Worm (Caenorhabditis elegans): ENCODE measurements around the gene lmtr-5.

lmtr-5 gene

DNA sequence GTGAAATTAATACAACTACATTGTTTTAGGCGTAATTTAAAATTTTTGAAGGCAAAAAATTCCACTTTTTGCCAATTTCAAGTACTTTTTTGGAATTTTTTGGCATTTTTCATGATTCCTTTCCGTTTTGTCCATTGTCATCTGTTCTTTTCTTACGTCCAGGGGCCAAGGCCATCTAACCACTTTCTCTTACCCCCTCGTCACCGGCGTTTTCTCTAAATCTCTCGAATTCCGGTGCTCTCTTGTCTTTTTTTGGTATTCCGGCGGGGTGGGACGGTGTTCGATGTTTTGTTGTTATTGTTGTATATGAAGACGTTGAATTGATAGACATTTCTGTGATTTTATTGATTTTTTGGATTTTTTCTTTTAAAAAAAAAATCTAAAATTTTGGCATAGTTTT lies 21.9 kb upstream of the lmtr-5 start:
- TF ChIP-seq ref-1 (GFP tag; conservative IDR thresholded peaks at IDR 0.05) (no peak), tab-1 (GFP tag; IDR thresholded peaks at IDR 0.05) (no peak)

DNA sequence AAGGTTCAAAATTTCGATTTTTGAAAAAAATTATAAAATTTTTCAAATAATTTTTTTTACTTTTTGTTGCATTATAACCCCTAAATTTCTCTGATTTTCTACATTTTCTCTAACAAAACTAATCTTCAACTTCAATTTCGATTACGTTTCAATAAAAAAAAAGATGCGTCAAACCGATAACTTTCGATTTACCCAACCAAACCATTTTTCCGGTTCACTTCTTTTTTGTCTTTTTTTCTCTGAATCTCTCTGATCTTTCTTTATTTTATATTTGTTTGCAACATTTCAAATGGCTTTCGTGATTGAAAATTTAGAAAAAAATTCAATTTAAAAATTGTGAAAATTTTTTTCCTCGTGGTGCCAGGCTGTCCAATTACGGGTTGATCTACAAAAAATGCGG lies 20.0 kb upstream of the lmtr-5 start:
- TF ChIP-seq T22C8.4 (GFP tag; IDR thresholded peaks at IDR 0.05): no peak
- no peak for TF ChIP-seq med-1 (GFP tag; optimal IDR thresholded peaks at IDR 0.05; ENCODE audit: insufficient read depth)

DNA sequence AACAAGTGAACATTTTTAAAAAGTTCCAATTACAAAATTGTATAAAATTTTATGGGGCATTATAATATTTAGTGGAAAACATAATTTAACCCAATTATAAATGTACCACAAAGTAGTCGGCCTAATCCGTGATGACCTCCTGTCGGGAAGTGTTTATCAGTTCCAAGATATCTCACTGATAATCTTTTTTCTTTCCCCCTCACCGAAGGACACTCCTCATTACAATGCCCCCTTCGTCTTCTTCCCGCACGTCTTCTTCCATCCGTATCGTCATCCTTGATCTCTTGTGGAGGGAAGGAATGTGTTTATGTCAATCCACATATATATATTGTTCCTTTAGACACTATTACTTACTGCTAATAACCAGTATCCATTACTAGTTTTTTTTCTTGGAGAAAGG lies 18.2 kb upstream of the lmtr-5 start, which contains the start of gene R148.5:
Gene R148.5, plus strand, starts transcription at position 331 of the 400 bp plus-strand sequence.
- TF ChIP-seq cog-1 (tag; optimal IDR thresholded peaks at IDR 0.05) (no peak), tab-1 (GFP tag; IDR thresholded peaks at IDR 0.05) (no peak), ref-1 (GFP tag; conservative IDR thresholded peaks at IDR 0.05) (no peak), ztf-29 (GFP tag; IDR thresholded peaks at IDR 0.05) (no peak), T22C8.4 (GFP tag; IDR thresholded peaks at IDR 0.05) (no peak), ztf-23 (GFP tag; IDR thresholded peaks at IDR 0.05) (no peak), klf-2 (GFP tag; conservative IDR thresholded peaks at IDR 0.05) (no peak), flt-1 (GFP tag; IDR thresholded peaks at IDR 0.05) (no peak), med-1 (GFP tag; optimal IDR thresholded peaks at IDR 0.05; ENCODE audit: insufficient read depth) (no peak)

DNA sequence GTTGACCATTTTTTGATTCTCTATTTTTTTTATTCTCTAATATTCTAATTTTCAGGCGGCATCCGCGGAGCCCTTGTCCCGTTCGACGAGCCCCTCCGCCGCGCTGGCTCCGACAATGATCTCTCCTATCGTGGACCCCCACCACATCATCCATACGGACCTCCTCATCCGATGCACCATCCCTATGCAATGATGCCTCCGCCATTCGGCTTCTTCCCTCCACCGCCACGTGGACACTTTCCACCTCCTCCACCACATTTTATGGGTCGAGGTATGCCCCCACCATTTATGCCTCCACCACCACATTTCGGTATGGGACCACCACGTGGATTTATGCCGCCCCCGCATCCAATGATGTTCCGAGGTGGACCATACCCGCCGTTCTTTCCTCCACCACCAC lies 14.2 kb upstream of the lmtr-5 start:
- TF ChIP-seq ref-1 (GFP tag; conservative IDR thresholded peaks at IDR 0.05) (no peak), cog-1 (tag; optimal IDR thresholded peaks at IDR 0.05) (no peak), ztf-23 (GFP tag; IDR thresholded peaks at IDR 0.05) (no peak), tab-1 (GFP tag; IDR thresholded peaks at IDR 0.05) (no peak), T22C8.4 (GFP tag; IDR thresholded peaks at IDR 0.05) (no peak), ztf-29 (GFP tag; IDR thresholded peaks at IDR 0.05) (no peak), klf-2 (GFP tag; conservative IDR thresholded peaks at IDR 0.05) (no peak), flt-1 (GFP tag; IDR thresholded peaks at IDR 0.05) (no peak), med-1 (GFP tag; optimal IDR thresholded peaks at IDR 0.05; ENCODE audit: insufficient read depth) (no peak)

DNA sequence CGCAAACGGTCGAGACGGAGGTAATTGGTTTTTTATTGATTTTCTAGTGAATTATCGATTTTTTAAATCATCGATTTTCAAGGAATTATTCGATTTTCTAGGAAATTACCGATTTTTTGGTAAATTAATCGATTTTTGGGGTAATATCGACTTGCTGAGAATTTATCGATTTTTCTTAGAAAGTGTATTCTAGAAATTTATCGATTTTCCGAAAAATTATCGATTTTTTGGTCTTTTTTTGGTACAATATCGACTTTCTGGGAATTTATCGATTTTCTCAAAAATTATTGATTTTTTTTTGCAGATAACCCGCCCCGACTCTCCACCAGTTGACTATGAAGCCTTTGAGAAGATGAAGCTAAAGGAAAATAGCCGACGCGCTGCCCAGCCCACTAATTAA lies 12.9 kb upstream of the lmtr-5 start:
- TF ChIP-seq T22C8.4 (GFP tag; IDR thresholded peaks at IDR 0.05) (peak; percentile 91), tab-1 (GFP tag; IDR thresholded peaks at IDR 0.05) (no peak)

DNA sequence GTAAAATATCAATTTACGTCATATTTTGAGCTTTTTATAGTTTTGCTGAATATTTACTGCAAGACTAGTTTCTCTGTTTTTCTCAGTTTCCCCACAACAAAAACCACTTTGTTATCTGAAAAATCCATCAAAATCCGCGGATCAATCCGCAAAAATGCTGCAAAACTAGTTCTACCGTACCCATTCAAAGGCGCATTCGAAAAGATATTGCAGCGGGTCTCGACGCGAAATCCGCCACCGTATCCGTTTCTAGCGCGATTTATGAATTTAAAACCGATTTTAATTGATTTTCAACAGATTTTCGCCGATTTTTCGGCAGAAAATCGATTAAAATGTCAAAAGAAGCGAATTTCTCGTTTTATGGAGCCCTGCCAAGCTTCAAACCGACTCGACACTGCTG lies 12.1 kb upstream of the lmtr-5 start, which contains the start of gene R148.4:
Gene R148.4, plus strand, starts transcription at position 211 of the 400 bp plus-strand sequence.
- no peak for TF ChIP-seq ztf-23 (GFP tag; IDR thresholded peaks at IDR 0.05)
- TF ChIP-seq klf-2 (GFP tag; conservative IDR thresholded peaks at IDR 0.05): no peak
- no peak for TF ChIP-seq med-1 (GFP tag; optimal IDR thresholded peaks at IDR 0.05; ENCODE audit: insufficient read depth)
- TF ChIP-seq cog-1 (tag; optimal IDR thresholded peaks at IDR 0.05): no peak
- TF ChIP-seq T22C8.4 (GFP tag; IDR thresholded peaks at IDR 0.05): no peak
- no peak for TF ChIP-seq ref-1 (GFP tag; conservative IDR thresholded peaks at IDR 0.05)
- TF ChIP-seq ztf-29 (GFP tag; IDR thresholded peaks at IDR 0.05): no peak
- no peak for TF ChIP-seq flt-1 (GFP tag; IDR thresholded peaks at IDR 0.05)
- TF ChIP-seq tab-1 (GFP tag; IDR thresholded peaks at IDR 0.05): no peak

DNA sequence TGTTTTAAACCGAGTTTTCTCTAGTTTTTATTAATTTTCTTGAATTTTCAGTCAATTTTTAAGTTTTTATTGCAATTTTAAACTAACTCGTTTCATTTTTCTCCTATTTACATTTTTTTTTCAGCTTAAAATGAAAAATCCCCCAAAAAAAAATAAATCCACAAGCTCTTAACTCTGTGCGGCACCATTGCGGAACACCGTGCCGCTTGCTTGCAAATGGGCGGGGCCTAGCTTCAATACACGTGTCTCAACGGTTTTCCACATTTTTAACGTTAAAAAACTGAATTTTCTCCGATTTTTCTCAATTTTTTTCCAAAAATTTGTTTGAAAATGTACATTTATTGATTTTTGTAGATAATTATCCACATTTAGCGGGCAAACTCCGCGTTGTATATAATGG lies 8.5 kb upstream of the lmtr-5 start, which contains the start of gene R148.3:
Gene R148.3, plus strand, starts transcription at position 347 of the 400 bp plus-strand sequence.
- peak; percentile 64; the same call in 1 of the 2 replicates for TF ChIP-seq ref-1 (GFP tag; conservative IDR thresholded peaks at IDR 0.05)
- TF ChIP-seq klf-2 (GFP tag; conservative IDR thresholded peaks at IDR 0.05): peak; percentile 80
- TF ChIP-seq tab-1 (GFP tag; IDR thresholded peaks at IDR 0.05): peak; percentile 85
- peak; percentile 92 for TF ChIP-seq ztf-23 (GFP tag; IDR thresholded peaks at IDR 0.05)
- peak; percentile 78 for TF ChIP-seq ztf-29 (GFP tag; IDR thresholded peaks at IDR 0.05)
- TF ChIP-seq T22C8.4 (GFP tag; IDR thresholded peaks at IDR 0.05): peak; percentile 8; the same call in 1 of the 2 replicates
- peak; percentile 86 for TF ChIP-seq flt-1 (GFP tag; IDR thresholded peaks at IDR 0.05)
- TF ChIP-seq cog-1 (tag; optimal IDR thresholded peaks at IDR 0.05): peak; percentile 49
- peak; percentile 93 for TF ChIP-seq med-1 (GFP tag; optimal IDR thresholded peaks at IDR 0.05; ENCODE audit: insufficient read depth)

DNA sequence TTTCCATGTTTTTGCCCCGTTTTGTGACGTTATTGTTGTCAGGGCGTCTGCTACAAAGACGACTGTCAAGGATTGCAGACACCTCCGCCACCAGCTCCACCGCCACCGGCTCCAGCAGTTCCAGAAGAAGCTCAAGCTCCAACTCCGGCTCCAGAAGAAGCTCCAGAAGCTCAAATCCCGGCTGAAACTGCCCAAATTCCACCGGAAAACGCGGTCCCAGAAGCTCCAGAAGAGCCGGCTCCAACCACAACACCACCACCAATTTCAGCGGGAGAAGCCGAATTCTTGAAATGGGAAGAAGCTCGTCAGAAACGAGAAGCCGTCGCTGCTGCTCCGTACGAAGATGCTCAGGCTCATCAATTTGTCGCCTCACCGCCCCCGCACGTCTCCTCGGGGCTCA lies 6.7 kb upstream of the lmtr-5 start:
- no peak for TF ChIP-seq ztf-23 (GFP tag; IDR thresholded peaks at IDR 0.05)
- no peak for TF ChIP-seq klf-2 (GFP tag; conservative IDR thresholded peaks at IDR 0.05)
- TF ChIP-seq med-1 (GFP tag; optimal IDR thresholded peaks at IDR 0.05; ENCODE audit: insufficient read depth): no peak
- TF ChIP-seq T22C8.4 (GFP tag; IDR thresholded peaks at IDR 0.05): no peak

DNA sequence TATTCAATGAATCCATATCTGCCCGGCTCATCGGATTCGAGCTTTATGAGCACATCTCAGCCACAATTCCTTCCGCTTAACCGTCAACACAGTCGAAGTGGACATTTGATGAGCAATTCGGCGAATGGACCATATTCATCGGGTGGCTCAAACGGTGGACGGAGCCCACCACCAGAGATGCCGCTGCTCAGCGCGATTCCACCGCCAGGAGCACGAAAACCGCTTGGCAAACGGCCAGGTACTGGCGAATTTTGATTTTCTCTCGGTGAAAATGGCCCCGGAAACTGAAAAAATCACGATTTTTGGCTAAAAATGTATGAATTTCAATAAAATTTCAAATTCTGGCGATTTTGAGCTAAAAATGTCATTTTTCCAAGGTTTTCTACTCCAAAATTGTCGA lies 3.6 kb upstream of the lmtr-5 start:
- TF ChIP-seq flt-1 (GFP tag; IDR thresholded peaks at IDR 0.05): no peak
- no peak for TF ChIP-seq klf-2 (GFP tag; conservative IDR thresholded peaks at IDR 0.05)
- TF ChIP-seq T22C8.4 (GFP tag; IDR thresholded peaks at IDR 0.05): no peak
- TF ChIP-seq ref-1 (GFP tag; conservative IDR thresholded peaks at IDR 0.05): no peak
- no peak for TF ChIP-seq med-1 (GFP tag; optimal IDR thresholded peaks at IDR 0.05; ENCODE audit: insufficient read depth)
- no peak for TF ChIP-seq cog-1 (tag; optimal IDR thresholded peaks at IDR 0.05)
- TF ChIP-seq tab-1 (GFP tag; IDR thresholded peaks at IDR 0.05): no peak
- no peak for TF ChIP-seq ztf-29 (GFP tag; IDR thresholded peaks at IDR 0.05)
- TF ChIP-seq ztf-23 (GFP tag; IDR thresholded peaks at IDR 0.05): no peak

DNA sequence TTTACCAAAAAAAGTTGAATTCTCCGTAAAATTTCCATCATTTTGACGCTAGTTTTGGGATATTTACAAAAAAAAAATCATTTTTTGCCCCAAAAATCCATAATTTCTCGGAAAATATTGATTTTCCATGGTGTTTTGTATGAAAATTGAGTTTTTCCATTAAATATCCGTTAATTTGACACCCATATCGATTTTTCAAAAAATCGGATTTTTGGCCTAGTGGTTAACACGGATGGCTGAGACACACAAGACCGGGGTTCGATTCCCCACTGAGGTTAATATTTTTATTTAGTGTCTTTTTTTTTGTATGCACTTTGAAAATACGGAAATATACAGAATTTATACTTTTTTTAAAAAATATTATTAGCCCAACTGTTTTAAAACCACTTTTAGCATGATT lies 1.8 kb downstream of the lmtr-5 start:
- TF ChIP-seq ztf-29 (GFP tag; IDR thresholded peaks at IDR 0.05): no peak

DNA sequence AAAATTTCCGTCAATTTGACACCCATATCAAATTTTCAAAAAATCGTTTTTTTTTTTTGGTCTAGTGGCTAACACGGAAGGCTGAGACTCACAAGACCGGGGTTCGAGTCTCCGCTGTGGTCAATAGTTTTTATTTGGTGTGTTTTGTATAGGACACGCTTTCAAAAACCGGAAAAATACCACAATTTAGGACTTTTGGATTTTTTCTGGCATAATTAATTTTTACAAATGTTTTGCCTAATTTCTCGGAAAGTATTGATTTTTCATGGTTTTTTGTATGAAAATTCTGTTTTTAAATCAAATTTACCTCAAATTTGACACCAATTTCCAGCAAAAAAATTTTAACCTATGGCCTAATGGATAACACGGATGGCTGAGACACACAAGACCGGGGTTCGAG lies 2.5 kb downstream of the lmtr-5 start, which contains the start of gene mks-1:
Gene mks-1, plus strand, starts transcription at position 301 of the 400 bp plus-strand sequence.
- TF ChIP-seq ztf-29 (GFP tag; IDR thresholded peaks at IDR 0.05): no peak
- TF ChIP-seq med-1 (GFP tag; optimal IDR thresholded peaks at IDR 0.05; ENCODE audit: insufficient read depth): no peak
- no peak for TF ChIP-seq tab-1 (GFP tag; IDR thresholded peaks at IDR 0.05)
- no peak for TF ChIP-seq ztf-23 (GFP tag; IDR thresholded peaks at IDR 0.05)
- TF ChIP-seq T22C8.4 (GFP tag; IDR thresholded peaks at IDR 0.05): no peak
- TF ChIP-seq klf-2 (GFP tag; conservative IDR thresholded peaks at IDR 0.05): no peak
- TF ChIP-seq ref-1 (GFP tag; conservative IDR thresholded peaks at IDR 0.05): no peak
- no peak for TF ChIP-seq cog-1 (tag; optimal IDR thresholded peaks at IDR 0.05)
- no peak for TF ChIP-seq flt-1 (GFP tag; IDR thresholded peaks at IDR 0.05)
